Worm (Caenorhabditis elegans) whole organism, young adult: ENCODE results near the gene C44B11.6.

Experiments
- ceh-100 ChIP-seq: fragments of 200-800 bp; sonication (Bioruptor generic); IDR thresholded peaks from 2 replicates; pipeline ENCODE4 v1.3.6; 2022; ENCODE audit warnings: missing genetic modification reagents, missing genetic modification characterization, missing compliant biosample characterization
- ztf-26 ChIP-seq: sonication (generic microtip); optimal IDR thresholded peaks from 2 replicates; lab custom pipeline; 2017; ENCODE audit warnings: missing genetic modification characterization, missing compliant biosample characterization

Gene C44B11.6

DNA sequence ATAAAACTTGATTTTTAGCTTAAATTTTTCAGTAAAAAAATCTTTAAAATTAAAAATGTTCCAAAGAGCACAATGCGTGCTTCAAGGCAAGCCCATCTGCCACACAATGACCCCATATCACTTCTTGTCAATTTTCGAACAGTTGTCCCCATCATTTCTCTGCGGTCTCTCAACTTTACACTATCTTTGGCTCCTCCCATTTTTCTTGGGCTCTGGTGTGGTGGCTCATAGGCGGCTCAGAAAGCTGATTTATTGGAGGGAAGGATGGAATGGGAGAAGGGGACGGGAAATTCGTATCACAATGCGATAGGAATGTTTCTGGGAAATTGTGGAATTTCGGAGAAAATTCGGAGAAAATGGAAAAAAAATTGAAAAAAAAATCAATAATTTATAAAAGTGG, 47.6 kb downstream of the C44B11.6 start (continued):
- TF ChIP-seq ztf-26 (tag; lab: Kevin White, UChicago) (no peak), ceh-100 (GFP tag; lab: Robert Waterston, UW) (no peak)
- TF ChIP-seq, all 124 proteins: peak for 0
